Worm (Caenorhabditis elegans) whole organism, dauer: ENCODE measurements around the gene ZK418.11.

ENCODE experiments used
- unc-62 ChIP-seq: sonication (generic microtip); optimal IDR thresholded peaks from 2 replicates; lab custom pipeline; 2017; ENCODE audit warnings: missing biosample characterization, missing genetic modification reagents, missing genetic modification characterization

Gene ZK418.11

DNA sequence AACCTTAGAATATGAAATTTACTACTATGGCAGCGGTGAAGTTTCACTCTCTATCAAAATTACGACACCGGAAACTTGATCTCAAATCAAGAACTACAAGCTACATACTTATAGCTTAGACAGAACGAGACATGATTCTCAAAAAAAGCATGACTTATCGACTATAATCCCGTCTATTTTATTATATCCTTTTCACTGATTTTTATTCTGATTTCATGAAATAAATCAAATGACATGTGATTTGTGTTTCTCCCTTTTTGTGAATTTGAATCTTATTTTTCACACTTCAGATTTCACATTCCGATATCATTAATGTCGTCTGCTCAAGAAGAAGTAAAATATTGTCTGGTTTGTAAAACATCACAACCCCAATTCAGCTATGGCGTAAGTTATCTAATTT lies at the start of gene ZK418.11:
TSS of gene ZK418.11 (plus strand) at position 289 of the 400 bp plus-strand sequence.
- TF ChIP-seq unc-62 = no peak

DNA sequence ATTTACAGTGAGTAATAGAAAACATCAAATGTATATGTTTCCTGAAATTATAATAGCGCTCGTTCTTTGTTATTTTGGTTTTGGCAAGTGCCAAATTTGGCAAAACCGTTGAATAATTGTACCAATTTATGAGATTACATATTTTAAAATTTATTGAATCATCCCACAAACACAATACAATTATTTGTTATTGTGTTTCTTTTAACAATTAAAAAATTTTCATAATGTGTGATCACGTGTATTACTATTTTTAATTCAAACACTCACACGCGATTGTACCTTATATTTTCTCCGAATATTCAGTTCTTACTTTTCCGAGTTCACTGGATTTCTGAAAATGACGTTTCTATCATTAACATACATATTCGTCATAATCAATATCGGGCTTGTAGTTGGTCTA lies 43.8 kb upstream of the ZK418.11 start, which contains the start of gene R01H2.2:
TSS of gene R01H2.2 (plus strand) at position 301 of the 400 bp plus-strand sequence.
- TF ChIP-seq unc-62 = no peak

- no peak for TF ChIP-seq unc-62
Measured at ce11 chrIII:7060531-7061095, 39.5 kb upstream of the ZK418.11 start, which contains the start of gene egg-2. Gene egg-2, minus strand, starts transcription at chrIII:7060583.

ce11 chrIII:7062580-7062979 lies 37.5 kb upstream of the ZK418.11 start, which contains the start of gene R01H2.1:
Gene R01H2.1, plus strand, starts transcription at chrIII:7062880.
- TF ChIP-seq unc-62 = no peak

ce11 chrIII:7063061-7063460 lies 37.0 kb upstream of the ZK418.11 start:
- no peak for TF ChIP-seq unc-62

ce11 chrIII:7064185-7064584 lies 35.9 kb upstream of the ZK418.11 start, which contains the start of gene R01H2.4:
Gene R01H2.4, minus strand, starts transcription at chrIII:7064285.
- no peak for TF ChIP-seq unc-62

DNA sequence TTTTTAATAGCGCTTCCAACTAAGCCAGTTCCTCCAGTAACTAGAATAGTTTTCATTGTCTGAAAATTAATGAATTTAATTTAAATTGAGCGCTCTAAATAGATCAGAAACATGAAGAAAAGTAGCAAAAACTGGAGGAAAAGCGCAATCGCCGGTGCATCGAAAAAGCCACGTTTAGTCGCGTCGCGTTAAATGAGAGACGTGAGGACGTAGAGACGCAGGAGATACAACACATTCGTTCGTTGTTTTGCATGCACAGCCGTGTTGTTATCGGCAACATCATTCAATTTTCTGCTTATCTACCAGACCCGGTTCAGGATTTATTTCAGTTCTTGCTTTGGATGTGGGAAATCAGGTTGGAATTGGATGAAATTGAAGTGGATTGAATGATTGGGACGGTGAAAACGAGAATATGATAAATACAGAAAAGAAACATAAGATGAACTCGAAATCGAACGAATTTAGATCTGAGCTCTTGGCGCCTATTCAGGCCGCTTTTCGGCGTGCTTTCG lies 32.6 kb upstream of the ZK418.11 start, which contains the start of gene ger-1:
TSS of gene ger-1 (minus strand) at position 93 of the 512 bp plus-strand sequence.
- no peak for TF ChIP-seq unc-62

ce11 chrIII:7068520-7069113 lies 31.5 kb upstream of the ZK418.11 start, which contains the start of the genes ubc-18 and R01H2.8:
Gene ubc-18, minus strand, starts transcription at chrIII:7068570.
Gene R01H2.8, plus strand, starts transcription at chrIII:7069063.
- no peak for TF ChIP-seq unc-62

ce11 chrIII:7069981-7070380 lies 30.1 kb upstream of the ZK418.11 start, which contains the start of gene tmem-17:
Gene tmem-17, plus strand, starts transcription at chrIII:7070281.
- TF ChIP-seq unc-62 = no peak

- TF ChIP-seq unc-62 = no peak
Measured at ce11 chrIII:7072452-7072851, 27.6 kb upstream of the ZK418.11 start, which contains the start of gene lin-37. Gene lin-37, minus strand, starts transcription at chrIII:7072552.

DNA sequence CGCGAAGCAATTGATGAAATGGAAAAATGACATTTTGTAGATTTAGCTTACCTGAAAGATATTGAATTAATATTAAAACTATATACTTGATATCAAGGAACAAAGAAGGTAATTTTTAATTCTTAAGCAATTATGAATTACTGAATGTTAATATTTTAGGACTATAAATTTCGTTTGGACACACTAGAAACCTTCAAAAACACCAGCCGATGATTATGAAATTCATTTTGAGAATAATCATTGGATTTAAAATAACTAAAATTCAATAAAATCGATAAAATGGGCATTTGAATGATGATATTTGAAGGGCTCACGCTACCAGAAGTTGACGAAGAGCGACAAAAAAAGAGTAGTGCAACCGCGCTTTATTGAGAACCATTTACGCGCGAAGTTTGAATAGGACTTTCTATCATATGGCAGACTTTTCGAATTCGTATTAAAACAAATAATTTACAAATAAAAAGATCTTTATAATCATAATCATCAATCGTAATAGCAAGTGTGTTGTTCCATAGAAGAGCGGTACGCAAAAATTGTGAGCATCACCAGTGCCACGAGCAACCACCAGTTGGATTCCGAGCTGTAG lies 26.2 kb upstream of the ZK418.11 start, which contains the start of gene ZK418.5:
TSS of gene ZK418.5 (minus strand) at position 51 of the 586 bp plus-strand sequence.
- TF ChIP-seq unc-62 = no peak

ce11 chrIII:7076386-7076785 lies 23.7 kb upstream of the ZK418.11 start, which contains the start of gene ZK418.13:
Gene ZK418.13, minus strand, starts transcription at chrIII:7076486.
- no peak for TF ChIP-seq unc-62

DNA sequence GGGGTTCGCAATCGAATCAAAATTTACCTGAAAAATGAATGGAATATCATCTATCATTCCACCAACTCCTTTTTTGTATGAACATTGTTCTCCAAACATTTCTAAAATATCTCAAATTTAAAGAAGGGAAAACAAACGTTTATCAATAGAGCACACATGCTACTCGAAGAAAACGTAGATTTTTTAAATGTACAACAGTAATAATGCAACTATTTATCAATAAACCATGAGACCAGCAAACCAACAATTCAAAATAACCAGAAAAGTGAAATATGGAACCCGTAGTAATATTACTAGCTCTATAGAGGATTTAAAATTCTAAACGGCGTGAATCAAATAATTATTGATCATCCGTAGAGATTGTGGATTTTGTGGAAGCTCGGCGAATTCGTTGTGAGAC lies 21.4 kb upstream of the ZK418.11 start, which contains the start of gene ZK418.6:
TSS of gene ZK418.6 (minus strand) at position 101 of the 400 bp plus-strand sequence.
- TF ChIP-seq unc-62 = no peak

- TF ChIP-seq unc-62 = no peak
Measured at ce11 chrIII:7080689-7081088, 19.4 kb upstream of the ZK418.11 start, which contains the start of gene ZK418.7. Gene ZK418.7, minus strand, starts transcription at chrIII:7080789.

ce11 chrIII:7081488-7081887 lies 18.6 kb upstream of the ZK418.11 start:
- no peak for TF ChIP-seq unc-62

- TF ChIP-seq unc-62 = no peak
Measured at ce11 chrIII:7083106-7083505, 17.0 kb upstream of the ZK418.11 start.

- TF ChIP-seq unc-62 = no peak
Measured at ce11 chrIII:7084908-7085307, 15.2 kb upstream of the ZK418.11 start, which contains the start of gene tofu-7. Gene tofu-7, minus strand, starts transcription at chrIII:7085018.
